Fruit fly (Drosophila melanogaster) whole organism, embryonic: ENCODE measurements around the gene CG5731.
A peak's percentile ranks its signal among the peaks of the same experiment; 100 is the strongest.

ENCODE experiments used
- Antp ChIP-seq: fragments of 200-800 bp; sonication (Bioruptor generic); optimal IDR thresholded peaks from 3 replicates; lab custom pipeline; 2016; ENCODE audit warnings: missing biosample characterization, missing genetic modification characterization
- BtbVII ChIP-seq: fragments of 200-800 bp; sonication (Bioruptor generic); optimal IDR thresholded peaks from 3 replicates; lab custom pipeline; 2017; ENCODE audit warnings: missing biosample characterization, mild to moderate bottlenecking, missing genetic modification characterization
- CG11560 ChIP-seq: fragments of 200-800 bp; sonication (Bioruptor generic); IDR thresholded peaks from 3 replicates; pipeline ENCODE4 v1.3.6; 2022; ENCODE audit warnings: missing biosample characterization, missing genetic modification characterization
- CG11723 ChIP-seq: fragments of 200-800 bp; sonication (Bioruptor generic); optimal IDR thresholded peaks from 2 replicates; lab custom pipeline; 2017; ENCODE audit warnings: missing biosample characterization, mild to moderate bottlenecking, missing genetic modification characterization
- CG1233 ChIP-seq: fragments of 200-800 bp; sonication (Bioruptor generic); optimal IDR thresholded peaks from 4 replicates; lab custom pipeline; 2018; ENCODE audit warnings: missing biosample characterization, mild to moderate bottlenecking, missing genetic modification characterization
- CG12744 ChIP-seq: fragments of 200-800 bp; sonication (Bioruptor generic); optimal IDR thresholded peaks from 2 replicates; lab custom pipeline; 2016; ENCODE audit warnings: missing biosample characterization, missing genetic modification characterization
- CG12942 ChIP-seq: fragments of 200-800 bp; sonication (Bioruptor generic); optimal IDR thresholded peaks from 3 replicates; lab custom pipeline; 2016; ENCODE audit warnings: missing biosample characterization, missing genetic modification characterization
- CG13424 ChIP-seq: fragments of 200-800 bp; sonication (Bioruptor generic); optimal IDR thresholded peaks from 2 replicates; lab custom pipeline; 2019; ENCODE audit warnings: missing biosample characterization, mild to moderate bottlenecking, missing genetic modification characterization, moderate library complexity
- CG14710 ChIP-seq: fragments of 200-800 bp; sonication (Bioruptor generic); optimal IDR thresholded peaks from 3 replicates; lab custom pipeline; 2019; ENCODE audit warnings: missing biosample characterization, mild to moderate bottlenecking, missing genetic modification characterization, moderate library complexity
- CG15696 ChIP-seq: fragments of 200-800 bp; sonication (Bioruptor generic); optimal IDR thresholded peaks from 2 replicates; lab custom pipeline; 2019; ENCODE audit warnings: missing biosample characterization, mild to moderate bottlenecking, missing genetic modification characterization, moderate library complexity
- CG1647 ChIP-seq: fragments of 200-800 bp; sonication (Bioruptor generic); optimal IDR thresholded peaks from 3 replicates; lab custom pipeline; 2016; ENCODE audit warnings: missing biosample characterization, missing genetic modification characterization
- CG17802 ChIP-seq: fragments of 200-800 bp; sonication (Bioruptor generic); optimal IDR thresholded peaks from 2 replicates; lab custom pipeline; 2018; ENCODE audit warnings: missing biosample characterization, mild to moderate bottlenecking, missing genetic modification characterization, moderate library complexity
- CG17912 ChIP-seq: fragments of 200-800 bp; sonication (Bioruptor generic); optimal IDR thresholded peaks from 2 replicates; lab custom pipeline; 2018; ENCODE audit warnings: missing biosample characterization, mild to moderate bottlenecking, missing genetic modification characterization
- CG31365 ChIP-seq: fragments of 200-800 bp; sonication (Bioruptor generic); optimal IDR thresholded peaks from 2 replicates; lab custom pipeline; 2018; ENCODE audit warnings: missing biosample characterization, mild to moderate bottlenecking, missing genetic modification characterization
- CG3281 ChIP-seq: fragments of 200-800 bp; sonication (Bioruptor generic); optimal IDR thresholded peaks from 3 replicates; lab custom pipeline; 2017; ENCODE audit warnings: missing biosample characterization, mild to moderate bottlenecking, missing genetic modification characterization
- CG34376 ChIP-seq: fragments of 200-800 bp; sonication (Bioruptor generic); optimal IDR thresholded peaks from 2 replicates; lab custom pipeline; 2018; ENCODE audit warnings: missing biosample characterization, mild to moderate bottlenecking, missing genetic modification characterization
- CG6765 ChIP-seq: fragments of 200-800 bp; sonication (Bioruptor generic); optimal IDR thresholded peaks from 3 replicates; lab custom pipeline; 2017; ENCODE audit warnings: missing biosample characterization, mild to moderate bottlenecking, missing genetic modification characterization
- CG7987 ChIP-seq: fragments of 200-800 bp; sonication (Bioruptor generic); optimal IDR thresholded peaks from 2 replicates; lab custom pipeline; 2018; ENCODE audit warnings: missing biosample characterization, mild to moderate bottlenecking, missing genetic modification characterization, moderate library complexity
- CG9932 ChIP-seq: fragments of 200-800 bp; sonication (Bioruptor generic); IDR thresholded peaks from 2 replicates; pipeline ENCODE4 v1.3.6; 2022; ENCODE audit warnings: missing biosample characterization, missing genetic modification characterization
- E2f2 ChIP-seq: fragments of 200-800 bp; sonication (Bioruptor generic); IDR thresholded peaks from 2 replicates; pipeline ENCODE4 v1.3.6; 2022; ENCODE audit warnings: missing biosample characterization, missing genetic modification characterization
- Fer1 ChIP-seq: fragments of 200-800 bp; sonication (Bioruptor generic); optimal IDR thresholded peaks from 2 replicates; lab custom pipeline; 2017; ENCODE audit warnings: missing biosample characterization, mild to moderate bottlenecking, missing genetic modification characterization
- H15 ChIP-seq: fragments of 200-800 bp; sonication (Bioruptor generic); IDR thresholded peaks from 3 replicates; pipeline ENCODE4 v1.3.6; 2022; ENCODE audit warnings: missing biosample characterization, missing genetic modification characterization
- HLH4C ChIP-seq: fragments of 200-800 bp; sonication (Bioruptor generic); IDR thresholded peaks from 3 replicates; pipeline ENCODE4 v1.3.6; 2022; ENCODE audit warnings: missing biosample characterization, missing genetic modification characterization; ENCODE audit not compliant: partially characterized antibody
- HmgZ ChIP-seq: fragments of 200-800 bp; sonication (Bioruptor generic); optimal IDR thresholded peaks from 2 replicates; lab custom pipeline; 2018; ENCODE audit warnings: missing biosample characterization, mild to moderate bottlenecking, missing genetic modification characterization
- Hr51 ChIP-seq, 2 experiments: fragments of 200-800 bp; sonication (Bioruptor generic); optimal IDR thresholded peaks; 2 replicates in 1 of 2; 3 replicates in 1 of 2; lab custom pipeline; 2016 to 2018; ENCODE audit warnings: missing biosample characterization in 2 of 2, missing genetic modification characterization in 2 of 2, mild to moderate bottlenecking in 1 of 2, moderate library complexity in 1 of 2
- MESR4 ChIP-seq: fragments of 200-800 bp; sonication (Bioruptor generic); optimal IDR thresholded peaks from 2 replicates; lab custom pipeline; 2018; ENCODE audit warnings: missing biosample characterization, mild to moderate bottlenecking, missing genetic modification characterization, moderate library complexity
- Med ChIP-seq: fragments of 200-800 bp; sonication (Bioruptor generic); peaks from one replicate; lab custom pipeline; 2016; ENCODE audit warnings: missing biosample characterization, missing genetic modification characterization, mild to moderate bottlenecking, inconsistent platforms, moderate library complexity
- Mrtf ChIP-seq: fragments of 200-800 bp; sonication (Bioruptor generic); IDR thresholded peaks from 3 replicates; pipeline ENCODE4 v1.3.6; 2022; ENCODE audit warnings: missing biosample characterization, missing genetic modification characterization
- NFAT ChIP-seq: fragments of 200-800 bp; sonication (Bioruptor generic); IDR thresholded peaks from 2 replicates; pipeline ENCODE4 v1.3.6; 2022; ENCODE audit warnings: missing biosample characterization, missing genetic modification characterization
- Opbp ChIP-seq: fragments of 200-800 bp; sonication (Bioruptor generic); IDR thresholded peaks from 3 replicates; pipeline ENCODE4 v1.3.6; 2022; ENCODE audit warnings: missing biosample characterization, missing genetic modification characterization; ENCODE audit not compliant: partially characterized antibody
- Ravus ChIP-seq: fragments of 200-800 bp; sonication (Bioruptor generic); IDR thresholded peaks from 2 replicates; pipeline ENCODE4 v1.3.6; 2022; ENCODE audit warnings: missing biosample characterization, missing genetic modification characterization
- ac ChIP-seq: fragments of 200-800 bp; sonication (Bioruptor generic); optimal IDR thresholded peaks from 3 replicates; lab custom pipeline; 2017; ENCODE audit warnings: missing biosample characterization, mild to moderate bottlenecking, missing genetic modification characterization
- bab2 ChIP-seq: fragments of 200-800 bp; sonication (Bioruptor generic); optimal IDR thresholded peaks from 2 replicates; lab custom pipeline; 2016; ENCODE audit warnings: missing biosample characterization, missing genetic modification characterization
- cato ChIP-seq: fragments of 200-800 bp; sonication (Bioruptor generic); optimal IDR thresholded peaks from 2 replicates; lab custom pipeline; 2016; ENCODE audit warnings: missing biosample characterization, missing genetic modification characterization, borderline replicate concordance
- cg ChIP-seq: fragments of 200-800 bp; sonication (Bioruptor generic); optimal IDR thresholded peaks from 3 replicates; lab custom pipeline; 2019; ENCODE audit warnings: missing biosample characterization, mild to moderate bottlenecking, missing genetic modification characterization, moderate library complexity
- corto ChIP-seq: fragments of 200-800 bp; sonication (Bioruptor generic); optimal IDR thresholded peaks from 2 replicates; lab custom pipeline; 2016; ENCODE audit warnings: missing biosample characterization, mild to moderate bottlenecking, missing genetic modification characterization, moderate library complexity
- crp ChIP-seq, 2 experiments: fragments of 200-800 bp; sonication (Bioruptor generic); optimal IDR thresholded peaks; 2 replicates in 1 of 2; 3 replicates in 1 of 2; lab custom pipeline; 2017; ENCODE audit warnings: missing biosample characterization in 2 of 2, missing genetic modification characterization in 2 of 2, mild to moderate bottlenecking in 1 of 2, moderate library complexity in 1 of 2
- ems ChIP-seq: fragments of 200-800 bp; sonication (Bioruptor generic); optimal IDR thresholded peaks from 3 replicates; lab custom pipeline; 2016; ENCODE audit warnings: missing biosample characterization, missing genetic modification characterization
- gcm ChIP-seq: fragments of 200-800 bp; sonication (Bioruptor generic); optimal IDR thresholded peaks from 2 replicates; lab custom pipeline; 2019; ENCODE audit warnings: missing biosample characterization, mild to moderate bottlenecking, missing genetic modification characterization, moderate library complexity
- mld ChIP-seq: fragments of 200-800 bp; sonication (Bioruptor generic); IDR thresholded peaks from 3 replicates; pipeline ENCODE4 v1.3.6; 2022; ENCODE audit warnings: missing biosample characterization, missing genetic modification characterization; ENCODE audit not compliant: partially characterized antibody
- pb ChIP-seq: fragments of 200-800 bp; sonication (Bioruptor generic); optimal IDR thresholded peaks from 3 replicates; lab custom pipeline; 2016; ENCODE audit warnings: missing biosample characterization, missing genetic modification characterization
- row ChIP-seq: fragments of 200-800 bp; sonication (Bioruptor generic); IDR thresholded peaks from 3 replicates; pipeline ENCODE4 v1.3.6; 2022; ENCODE audit warnings: missing biosample characterization, missing genetic modification characterization
- sd ChIP-seq: fragments of 200-800 bp; sonication (Bioruptor generic); optimal IDR thresholded peaks from 3 replicates; lab custom pipeline; 2018; ENCODE audit warnings: missing biosample characterization, mild to moderate bottlenecking, missing genetic modification characterization, moderate library complexity
- seq ChIP-seq: fragments of 200-800 bp; sonication (Bioruptor generic); IDR thresholded peaks from 2 replicates; pipeline ENCODE4 v1.3.6; 2022; ENCODE audit warnings: missing biosample characterization, missing genetic modification characterization
- slbo ChIP-seq: fragments of 200-800 bp; sonication (Bioruptor generic); IDR thresholded peaks from 2 replicates; pipeline ENCODE4 v1.3.6; 2022; ENCODE audit warnings: missing biosample characterization, missing genetic modification characterization
- sug ChIP-seq: fragments of 200-800 bp; optimal IDR thresholded peaks from 2 replicates; lab custom pipeline; 2019; ENCODE audit warnings: missing biosample characterization, mild to moderate bottlenecking, missing genetic modification characterization, moderate library complexity
- tll ChIP-seq, 2 experiments: fragments of 200-800 bp in 1 of 2; fragments of >200 bp in 1 of 2; sonication (Bioruptor generic) in 1 of 2; optimal IDR thresholded peaks; 2 replicates each; lab custom pipeline; 2017 to 2019; ENCODE audit warnings: missing biosample characterization in 2 of 2, missing genetic modification characterization in 2 of 2, mild to moderate bottlenecking in 1 of 2, moderate library complexity in 1 of 2
- tup ChIP-seq: fragments of 200-800 bp; sonication (Bioruptor generic); optimal IDR thresholded peaks from 2 replicates; lab custom pipeline; 2016; ENCODE audit warnings: missing biosample characterization, mild to moderate bottlenecking, missing genetic modification characterization, moderate library complexity

CG5731 gene

dm6 chr2L:10237725-10238446, 28.3 kb upstream of the CG5731 start, which contains the start of gene mthl15:
TSS of gene mthl15 (minus strand) at chr2L:10238317.
- TF ChIP-seq CG6765 (GFP tag; lab: Kevin White, UChicago) (peak; percentile 34), CG3281 (GFP tag; lab: Kevin White, UChicago) (peak; percentile 1), E2f2 (GFP tag; lab: Robert Waterston, UW) (peak; percentile 21; the same call in 1 of the 2 replicates), row (GFP tag; lab: Robert Waterston, UW) (0 out of 3 replicates have a peak, but pooled peaks have one; percentile 11), CG7987 (GFP tag; lab: Kevin White, UChicago) (peak; percentile 33), Opbp (no peak), seq (GFP tag; lab: Robert Waterston, UW) (no peak), corto (GFP tag; lab: Kevin White, UChicago) (no peak), Hr51 (GFP tag; optimal IDR thresholded peaks at IDR 0.05; lab: Kevin White, UChicago) (no peak), NFAT (GFP tag; lab: Robert Waterston, UW) (no peak), CG12744 (GFP tag; lab: Kevin White, UChicago) (no peak), MESR4 (GFP tag; lab: Kevin White, UChicago) (no peak), Fer1 (peak; percentile 19), Ravus (GFP tag; lab: Robert Waterston, UW) (no peak), CG11723 (GFP tag; lab: Kevin White, UChicago) (peak; percentile 19), CG1647 (GFP tag; lab: Kevin White, UChicago) (no peak), CG1233 (no peak), cg (GFP tag; lab: Kevin White, UChicago) (peak; percentile 68), tll (GFP tag; optimal IDR thresholded peaks at IDR 0.05; lab: Kevin White, UChicago) (peak in 1 of 2 experiments; percentile 26), CG13424 (tag; lab: Kevin White, UChicago) (peak; percentile 9), cato (no peak), CG12942 (GFP tag; lab: Kevin White, UChicago) (no peak), CG15696 (peak; percentile 34), Med (peak; percentile 73), CG34376 (GFP tag; lab: Kevin White, UChicago) (peak; percentile 69), tup (GFP tag; lab: Kevin White, UChicago) (no peak), CG9932 (GFP tag; lab: Robert Waterston, UW) (no peak), mld (no peak), CG14710 (tag; lab: Kevin White, UChicago) (no peak), pb (no peak), CG17912 (peak; percentile 22), slbo (GFP tag; lab: Robert Waterston, UW) (no peak), CG11560 (tag; lab: Robert Waterston, UW) (no peak), gcm (GFP tag; lab: Kevin White, UChicago) (peak; percentile 21), CG17802 (peak; percentile 20), H15 (GFP tag; lab: Robert Waterston, UW) (no peak), CG31365 (tag; lab: Kevin White, UChicago) (no peak), sug (tag; lab: Kevin White, UChicago) (peak; percentile 94), HLH4C (GFP tag; lab: Robert Waterston, UW) (0 out of 3 replicates have a peak, but pooled peaks have one; percentile 39), ems (no peak), ac (GFP tag; lab: Kevin White, UChicago) (peak; percentile 30), sd (peak; percentile 52), Antp (GFP tag; lab: Kevin White, UChicago) (no peak), crp (GFP tag; optimal IDR thresholded peaks at IDR 0.05; lab: Kevin White, UChicago) (no peak), bab2 (GFP tag; lab: Kevin White, UChicago) (no peak), BtbVII (GFP tag; lab: Kevin White, UChicago) (peak; percentile 3), HmgZ (tag; lab: Kevin White, UChicago) (peak; percentile 54), Mrtf (GFP tag; lab: Robert Waterston, UW) (no peak)
